Comparison of ENCODE assay signal across 4 fruit fly cellular contexts in the genomic region with DNA sequence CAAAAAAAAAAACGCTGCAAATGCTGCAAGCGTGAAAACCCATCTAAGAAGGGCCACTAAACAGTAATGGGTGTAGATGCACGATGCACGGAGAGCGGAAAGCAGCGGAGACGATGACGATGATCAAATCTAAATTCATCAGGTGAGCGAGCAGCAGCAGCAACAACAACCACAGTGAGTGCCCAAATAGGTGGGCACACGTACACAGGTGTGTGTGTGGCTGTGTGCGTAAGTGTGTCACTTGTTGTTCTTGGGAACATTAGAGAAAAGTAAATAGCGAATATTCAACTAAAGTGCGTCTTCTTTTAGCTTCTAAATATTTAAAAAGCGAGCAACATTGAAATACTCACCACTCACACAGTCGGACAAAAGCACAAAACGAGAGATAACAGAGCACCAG.
TF ChIP-seq lines count a peak whose summit lies in the region.

No protein-coding gene starts in this region.

- no peak for TF ChIP-seq CTCF in whole organism, embryonic (GFP tag; optimal IDR thresholded peaks at IDR 0.05; lab: Kevin White, UChicago)

TF ChIP-seq in whole organism, 6 proteins besides CTCF, POLR2A, EP300 and RAD21:
- peak; percentile 11 for TF ChIP-seq CG8478 (optimal IDR thresholded peaks at IDR 0.05; lab: Kevin White, UChicago)
- TF ChIP-seq pan (optimal IDR thresholded peaks at IDR 0.05; lab: Kevin White, UChicago): no peak
- TF ChIP-seq usp (GFP tag; optimal IDR thresholded peaks at IDR 0.05; lab: Kevin White, UChicago): no peak

TF ChIP-seq in whole organism, adult, 20 proteins besides CTCF, POLR2A, EP300 and RAD21:
- TF ChIP-seq tj (GFP tag; optimal IDR thresholded peaks at IDR 0.05; lab: Kevin White, UChicago): no peak
- TF ChIP-seq cnc (optimal IDR thresholded peaks at IDR 0.05; lab: Kevin White, UChicago): no peak
- TF ChIP-seq Hr96 (GFP tag; optimal IDR thresholded peaks at IDR 0.05; lab: Kevin White, UChicago): no peak
- TF ChIP-seq Crg-1 (GFP tag; optimal IDR thresholded peaks at IDR 0.05; lab: Kevin White, UChicago): no peak
- TF ChIP-seq ovo (GFP tag; optimal IDR thresholded peaks at IDR 0.05; lab: Kevin White, UChicago): no peak
- TF ChIP-seq CG12768 (GFP tag; optimal IDR thresholded peaks at IDR 0.05; lab: Kevin White, UChicago): peak; percentile 58
- no peak for TF ChIP-seq Clk (GFP tag; optimal IDR thresholded peaks at IDR 0.05; lab: Kevin White, UChicago)
- TF ChIP-seq pad (GFP tag; optimal IDR thresholded peaks at IDR 0.05; lab: Kevin White, UChicago): no peak
- TF ChIP-seq CG7045 (GFP tag; optimal IDR thresholded peaks at IDR 0.05; lab: Kevin White, UChicago): no peak
- TF ChIP-seq bab1 (GFP tag; optimal IDR thresholded peaks at IDR 0.05; lab: Kevin White, UChicago): no peak
- no peak for TF ChIP-seq CG7101 (tag; optimal IDR thresholded peaks at IDR 0.05; lab: Kevin White, UChicago)
- TF ChIP-seq CG5204 (GFP tag; optimal IDR thresholded peaks at IDR 0.05; lab: Kevin White, UChicago): no peak
- peak; percentile 25 for TF ChIP-seq Mnt (GFP tag; optimal IDR thresholded peaks at IDR 0.05; lab: Kevin White, UChicago)

TF ChIP-seq in whole organism, embryonic, 481 proteins besides CTCF, POLR2A, EP300 and RAD21 (continues in another document):
- TF ChIP-seq sim (GFP tag; IDR thresholded peaks at IDR 0.05; lab: Robert Waterston, UW) (no peak), sug (tag; optimal IDR thresholded peaks at IDR 0.05; lab: Kevin White, UChicago) (peak; percentile 13), chinmo (GFP tag; IDR thresholded peaks at IDR 0.05; lab: Robert Waterston, UW; ENCODE audit: partially characterized antibody) (peak; percentile 14; the same call in 1 of the 4 replicates), mirr (GFP tag; optimal IDR thresholded peaks at IDR 0.05; lab: Kevin White, UChicago) (peak; percentile 41), mld (GFP tag; IDR thresholded peaks at IDR 0.05; lab: Robert Waterston, UW; ENCODE audit: partially characterized antibody) (0 out of 3 replicates have a peak, but pooled peaks have one; percentile 7), al (GFP tag; IDR thresholded peaks at IDR 0.05; lab: Robert Waterston, UW) (no peak), gce (GFP tag; IDR thresholded peaks at IDR 0.05; lab: Robert Waterston, UW) (0 out of 3 replicates have a peak, but pooled peaks have one; percentile 26), CG11560 (tag; IDR thresholded peaks at IDR 0.05; lab: Robert Waterston, UW) (no peak), D19A (tag; optimal IDR thresholded peaks at IDR 0.05; lab: Kevin White, UChicago) (no peak), CG8388 (GFP tag; optimal IDR thresholded peaks at IDR 0.05; lab: Kevin White, UChicago) (no peak), Eip74EF (GFP tag; optimal IDR thresholded peaks at IDR 0.05; lab: Kevin White, UChicago) (no peak), Bgb (GFP tag; IDR thresholded peaks at IDR 0.05; lab: Robert Waterston, UW; ENCODE audit: partially characterized antibody) (no peak), Dll (GFP tag; IDR thresholded peaks at IDR 0.05; lab: Robert Waterston, UW; ENCODE audit: partially characterized antibody) (no peak), ac (GFP tag; optimal IDR thresholded peaks at IDR 0.05; lab: Kevin White, UChicago) (no peak), CG1602 (GFP tag; optimal IDR thresholded peaks at IDR 0.05; lab: Kevin White, UChicago) (no peak), Xbp1 (GFP tag; optimal IDR thresholded peaks at IDR 0.05; lab: Kevin White, UChicago) (no peak), Adf1 (GFP tag; IDR thresholded peaks at IDR 0.05; lab: Robert Waterston, UW) (no peak), cad (GFP tag; optimal IDR thresholded peaks at IDR 0.05; lab: Kevin White, UChicago) (no peak), bcd (GFP tag; optimal IDR thresholded peaks at IDR 0.05; lab: Kevin White, UChicago) (no peak), CG2199 (GFP tag; IDR thresholded peaks at IDR 0.05; lab: Robert Waterston, UW) (no peak), vfl (GFP tag; optimal IDR thresholded peaks at IDR 0.05; lab: Kevin White, UChicago) (no peak), fd102C (GFP tag; optimal IDR thresholded peaks at IDR 0.05; lab: Kevin White, UChicago) (no peak), p53 (GFP tag; optimal IDR thresholded peaks at IDR 0.05; lab: Kevin White, UChicago) (no peak), Med (GFP tag; lab: Kevin White, UChicago) (no peak), CG4360 (GFP tag; IDR thresholded peaks at IDR 0.05; lab: Robert Waterston, UW) (peak; percentile 93), BEAF-32 (GFP tag; optimal IDR thresholded peaks at IDR 0.05; lab: Kevin White, UChicago) (no peak), CG16863 (GFP tag; optimal IDR thresholded peaks at IDR 0.05; lab: Kevin White, UChicago) (no peak), CG11093 (GFP tag; IDR thresholded peaks at IDR 0.05; lab: Robert Waterston, UW) (no peak), CG11456 (GFP tag; IDR thresholded peaks at IDR 0.05; lab: Robert Waterston, UW) (no peak), CG11695 (GFP tag; IDR thresholded peaks at IDR 0.05; lab: Robert Waterston, UW) (no peak), CG14014 (GFP tag; IDR thresholded peaks at IDR 0.05; lab: Robert Waterston, UW) (no peak), ato (GFP tag; IDR thresholded peaks at IDR 0.05; lab: Robert Waterston, UW; ENCODE audit: partially characterized antibody) (no peak), ash1 (GFP tag; optimal IDR thresholded peaks at IDR 0.05; lab: Kevin White, UChicago) (no peak), CG9609 (GFP tag; optimal IDR thresholded peaks at IDR 0.05; lab: Kevin White, UChicago) (no peak), CG15073 (GFP tag; optimal IDR thresholded peaks at IDR 0.05; lab: Kevin White, UChicago) (no peak), aop (GFP tag; IDR thresholded peaks at IDR 0.05; lab: Robert Waterston, UW) (no peak), fru (optimal IDR thresholded peaks at IDR 0.05; lab: Kevin White, UChicago) (no peak)

TF ChIP-seq in whole organism, prepupa, 60 proteins besides CTCF, POLR2A, EP300 and RAD21:
- no peak for TF ChIP-seq lz (GFP tag; optimal IDR thresholded peaks at IDR 0.05; lab: Kevin White, UChicago)
- TF ChIP-seq fkh (GFP tag; optimal IDR thresholded peaks at IDR 0.05; lab: Kevin White, UChicago): peak; percentile 60
